Worm (Caenorhabditis elegans) whole organism, L3 larva: Measurements from ENCODE around the gene K10H10.9.

Experiments used
- R02D3.7 ChIP-seq: fragments of 150-350 bp; optimal IDR thresholded peaks from 2 replicates; lab custom pipeline; 2014; ENCODE audit warnings: missing biosample characterization, missing genetic modification characterization
- ZK546.5 ChIP-seq: sonication (generic microtip); optimal IDR thresholded peaks from 2 replicates; lab custom pipeline; 2017; ENCODE audit warnings: missing biosample characterization, missing genetic modification characterization
- aly-2 ChIP-seq: fragments of 150-350 bp; optimal IDR thresholded peaks from 2 replicates; lab custom pipeline; 2014; ENCODE audit warnings: missing biosample characterization, missing genetic modification characterization
- ama-1 ChIP-seq: fragments of 150-350 bp; optimal IDR thresholded peaks from 2 replicates; lab custom pipeline; 2018
- ceh-16 ChIP-seq: sonication (generic microtip); optimal IDR thresholded peaks from 2 replicates; lab custom pipeline; 2017; ENCODE audit warnings: missing biosample characterization, missing genetic modification characterization
- ceh-28 ChIP-seq: fragments of 150-350 bp; optimal IDR thresholded peaks from 2 replicates; lab custom pipeline; 2014; ENCODE audit warnings: missing biosample characterization, missing genetic modification reagents, missing genetic modification characterization
- ceh-82 ChIP-seq: fragments of 150-350 bp; optimal IDR thresholded peaks from 2 replicates; lab custom pipeline; 2014; ENCODE audit warnings: missing biosample characterization, missing genetic modification characterization
- ceh-9 ChIP-seq: sonication (generic microtip); optimal IDR thresholded peaks from 2 replicates; lab custom pipeline; 2018; ENCODE audit warnings: missing biosample characterization, missing genetic modification characterization
- daf-12 ChIP-seq: fragments of 150-350 bp; optimal IDR thresholded peaks from 2 replicates; lab custom pipeline; 2014; ENCODE audit warnings: missing biosample characterization, missing genetic modification reagents, missing genetic modification characterization
- egl-27 ChIP-seq: sonication (generic microtip); optimal IDR thresholded peaks from 4 replicates; lab custom pipeline; 2017; ENCODE audit warnings: missing biosample characterization, missing genetic modification reagents, missing genetic modification characterization
- egl-5 ChIP-seq: fragments of 150-350 bp; optimal IDR thresholded peaks from 2 replicates; lab custom pipeline; 2017; ENCODE audit warnings: missing biosample characterization, missing genetic modification reagents, missing genetic modification characterization, inconsistent platforms
- elt-1 ChIP-seq: fragments of 150-350 bp; optimal IDR thresholded peaks from 2 replicates; lab custom pipeline; 2014; ENCODE audit warnings: missing biosample characterization, missing genetic modification characterization
- elt-2 ChIP-seq: sonication (generic microtip); optimal IDR thresholded peaks from 2 replicates; lab custom pipeline; 2016; ENCODE audit warnings: missing genetic modification reagents, mild to moderate bottlenecking, missing genetic modification characterization, missing compliant biosample characterization
- elt-3 ChIP-seq, 3 experiments: fragments of 150-350 bp in 1 of 3; sonication (generic microtip) in 2 of 3; optimal IDR thresholded peaks; 2 replicates in 2 of 3; 4 replicates in 1 of 3; lab custom pipeline; 2014 to 2017; ENCODE audit warnings: missing biosample characterization in 3 of 3, missing genetic modification characterization in 3 of 3
- eor-1 ChIP-seq, 2 experiments: fragments of 150-350 bp; optimal IDR thresholded peaks; 2 replicates each; lab custom pipeline; 2014 to 2018; ENCODE audit warnings: missing biosample characterization in 2 of 2, missing genetic modification characterization in 2 of 2
- fkh-10 ChIP-seq: sonication (generic microtip); optimal IDR thresholded peaks from 2 replicates; lab custom pipeline; 2017; ENCODE audit warnings: missing biosample characterization, missing genetic modification reagents, missing genetic modification characterization
- fkh-2 ChIP-seq: fragments of 150-350 bp; optimal IDR thresholded peaks from 2 replicates; lab custom pipeline; 2014; ENCODE audit warnings: missing biosample characterization, missing genetic modification reagents, missing genetic modification characterization
- fos-1 ChIP-seq: fragments of 150-350 bp; optimal IDR thresholded peaks from 2 replicates; lab custom pipeline; 2014; ENCODE audit warnings: missing biosample characterization, missing genetic modification characterization
- hmg-11 ChIP-seq: sonication (generic microtip); optimal IDR thresholded peaks from 2 replicates; lab custom pipeline; 2016; ENCODE audit warnings: missing genetic modification characterization, missing compliant biosample characterization
- jun-1 ChIP-seq: fragments of 150-350 bp; optimal IDR thresholded peaks from 2 replicates; lab custom pipeline; 2014; ENCODE audit warnings: missing biosample characterization, missing genetic modification reagents, missing genetic modification characterization
- lin-15B ChIP-seq: fragments of 150-350 bp; optimal IDR thresholded peaks from 2 replicates; lab custom pipeline; 2014; ENCODE audit warnings: missing biosample characterization, missing genetic modification characterization
- lin-39 ChIP-seq: fragments of 150-350 bp; optimal IDR thresholded peaks from 2 replicates; lab custom pipeline; 2018; ENCODE audit warnings: missing biosample characterization, missing genetic modification reagents, missing genetic modification characterization
- lsy-12 ChIP-seq: sonication (generic microtip); optimal IDR thresholded peaks from 2 replicates; lab custom pipeline; 2016; ENCODE audit warnings: mild to moderate bottlenecking, missing genetic modification characterization, missing compliant biosample characterization
- mdl-1 ChIP-seq: fragments of 150-350 bp; optimal IDR thresholded peaks from 2 replicates; lab custom pipeline; 2014; ENCODE audit warnings: missing biosample characterization, missing genetic modification characterization
- mml-1 ChIP-seq: fragments of 150-350 bp; sonication (generic microtip); optimal IDR thresholded peaks from 3 replicates; lab custom pipeline; 2014; ENCODE audit warnings: missing biosample characterization, missing genetic modification characterization
- nfya-1 ChIP-seq: sonication (generic microtip); optimal IDR thresholded peaks from 2 replicates; lab custom pipeline; 2017; ENCODE audit warnings: missing genetic modification characterization, mild to moderate bottlenecking, missing compliant biosample characterization, antibody characterized with exemption, moderate library complexity; ENCODE audit not compliant: insufficient read depth
- nhr-11 ChIP-seq: fragments of 150-350 bp; optimal IDR thresholded peaks from 2 replicates; lab custom pipeline; 2014; ENCODE audit warnings: missing biosample characterization, missing genetic modification characterization
- nhr-12 ChIP-seq: fragments of 150-350 bp; optimal IDR thresholded peaks from 2 replicates; lab custom pipeline; 2014; ENCODE audit warnings: missing biosample characterization, missing genetic modification characterization
- nhr-23 ChIP-seq: fragments of 150-350 bp; optimal IDR thresholded peaks from 2 replicates; lab custom pipeline; 2014; ENCODE audit warnings: missing biosample characterization, missing genetic modification reagents, missing genetic modification characterization
- nhr-237 ChIP-seq: fragments of 150-350 bp; optimal IDR thresholded peaks from 2 replicates; lab custom pipeline; 2014; ENCODE audit warnings: missing biosample characterization, missing genetic modification characterization
- nhr-25 ChIP-seq: sonication (generic microtip); optimal IDR thresholded peaks from 2 replicates; lab custom pipeline; 2017; ENCODE audit warnings: missing biosample characterization, missing genetic modification characterization
- nhr-28 ChIP-seq: fragments of 150-350 bp; optimal IDR thresholded peaks from 2 replicates; lab custom pipeline; 2014; ENCODE audit warnings: missing biosample characterization, missing genetic modification characterization
- nhr-43 ChIP-seq: sonication (generic microtip); optimal IDR thresholded peaks from 2 replicates; lab custom pipeline; 2016; ENCODE audit warnings: mild to moderate bottlenecking, missing genetic modification characterization, missing compliant biosample characterization; ENCODE audit not compliant: poor library complexity, severe bottlenecking
- nhr-67 ChIP-seq: fragments of 150-350 bp; optimal IDR thresholded peaks from 2 replicates; lab custom pipeline; 2014; ENCODE audit warnings: missing biosample characterization, missing genetic modification characterization
- nhr-76 ChIP-seq: fragments of 150-350 bp; sonication (generic microtip); optimal IDR thresholded peaks from 5 replicates; lab custom pipeline; 2014; ENCODE audit warnings: missing biosample characterization, missing genetic modification characterization
- nhr-77 ChIP-seq: fragments of 150-350 bp; optimal IDR thresholded peaks from 2 replicates; lab custom pipeline; 2014; ENCODE audit warnings: missing biosample characterization, missing genetic modification characterization
- pha-4 ChIP-seq: fragments of 150-350 bp; optimal IDR thresholded peaks from 2 replicates; lab custom pipeline; 2014; ENCODE audit warnings: missing biosample characterization, missing genetic modification reagents, missing genetic modification characterization
- pqm-1 ChIP-seq: fragments of 150-350 bp; optimal IDR thresholded peaks from 2 replicates; lab custom pipeline; 2017; ENCODE audit warnings: missing biosample characterization, missing genetic modification characterization, inconsistent platforms
- sea-2 ChIP-seq: fragments of 150-350 bp; sonication (generic microtip); optimal IDR thresholded peaks from 4 replicates; lab custom pipeline; 2014; ENCODE audit warnings: missing biosample characterization, missing genetic modification reagents, missing genetic modification characterization
- skn-1 ChIP-seq: fragments of 150-350 bp; optimal IDR thresholded peaks from 2 replicates; lab custom pipeline; 2014; ENCODE audit warnings: missing biosample characterization, missing genetic modification characterization
- snpc-4 ChIP-seq: fragments of 150-350 bp; optimal IDR thresholded peaks from 2 replicates; lab custom pipeline; 2014; ENCODE audit warnings: missing biosample characterization, missing genetic modification characterization
- tbx-2 ChIP-seq: sonication (generic microtip); optimal IDR thresholded peaks from 2 replicates; lab custom pipeline; 2016; ENCODE audit warnings: mild to moderate bottlenecking, missing genetic modification characterization, missing compliant biosample characterization
- unc-39 ChIP-seq: sonication (generic microtip); optimal IDR thresholded peaks from 4 replicates; lab custom pipeline; 2017; ENCODE audit warnings: missing biosample characterization, missing genetic modification characterization
- unc-62 ChIP-seq: fragments of 150-350 bp; sonication (generic microtip); optimal IDR thresholded peaks from 4 replicates; lab custom pipeline; 2014; ENCODE audit warnings: missing biosample characterization, missing genetic modification reagents, missing genetic modification characterization
- zag-1 ChIP-seq: fragments of 150-350 bp; optimal IDR thresholded peaks from 2 replicates; lab custom pipeline; 2014; ENCODE audit warnings: missing biosample characterization, missing genetic modification characterization
- ztf-11 ChIP-seq: fragments of 150-350 bp; optimal IDR thresholded peaks from 2 replicates; lab custom pipeline; 2014; ENCODE audit warnings: missing biosample characterization, missing genetic modification characterization
- ztf-4 ChIP-seq: fragments of 150-350 bp; optimal IDR thresholded peaks from 2 replicates; lab custom pipeline; 2014; ENCODE audit warnings: missing biosample characterization, missing genetic modification characterization

K10H10.9 gene

ce11 chrII:14489407-14489806, 25.5 kb downstream of the K10H10.9 start, which contains the start of gene vnut-1 (continued):
- TF ChIP-seq fos-1 (tag; lab: Kevin White, UChicago) (no peak), ceh-9 (tag; lab: Kevin White, UChicago) (no peak), aly-2 (tag; lab: Kevin White, UChicago) (no peak)

- TF ChIP-seq egl-27 (no peak), nfya-1 (tag; lab: Kevin White, UChicago) (peak; percentile 52), mdl-1 (tag; lab: Kevin White, UChicago) (no peak), ZK546.5 (tag; lab: Kevin White, UChicago) (no peak), elt-1 (tag; lab: Kevin White, UChicago) (no peak), R02D3.7 (tag; lab: Kevin White, UChicago) (no peak), skn-1 (tag; lab: Kevin White, UChicago) (peak; percentile 77), ztf-4 (tag; lab: Kevin White, UChicago) (no peak), nhr-28 (tag; lab: Kevin White, UChicago) (no peak), eor-1 (tag; optimal IDR thresholded peaks at IDR 0.05; lab: Kevin White, UChicago) (no peak), fkh-10 (GFP tag; lab: Kevin White, UChicago) (no peak), ceh-28 (tag; lab: Kevin White, UChicago) (no peak), ceh-9 (tag; lab: Kevin White, UChicago) (no peak), unc-39 (tag; lab: Kevin White, UChicago) (no peak), fkh-2 (no peak), nhr-43 (tag; lab: Kevin White, UChicago) (peak; percentile 27), sea-2 (GFP tag; lab: Kevin White, UChicago) (no peak), nhr-11 (tag; lab: Kevin White, UChicago) (no peak), mml-1 (no peak), elt-2 (tag; lab: Kevin White, UChicago) (peak; percentile 13), ceh-82 (no peak), ceh-16 (tag; lab: Kevin White, UChicago) (no peak), unc-62 (GFP tag; lab: Kevin White, UChicago) (no peak), nhr-237 (tag; lab: Kevin White, UChicago) (no peak), lsy-12 (peak; percentile 15), aly-2 (tag; lab: Kevin White, UChicago) (no peak), jun-1 (tag; lab: Kevin White, UChicago) (no peak), nhr-67 (tag; lab: Kevin White, UChicago) (no peak), nhr-12 (tag; lab: Kevin White, UChicago) (no peak), egl-5 (tag; lab: Kevin White, UChicago) (no peak), nhr-76 (tag; lab: Kevin White, UChicago) (no peak), daf-12 (tag; lab: Kevin White, UChicago) (no peak), tbx-2 (tag; lab: Kevin White, UChicago) (peak; percentile 37), nhr-77 (tag; lab: Kevin White, UChicago) (peak; percentile 28), nhr-23 (tag; lab: Kevin White, UChicago) (peak; percentile 29), ztf-11 (no peak), zag-1 (tag; lab: Kevin White, UChicago) (no peak), elt-3 (tag; optimal IDR thresholded peaks at IDR 0.05; lab: Kevin White, UChicago) (no peak), lin-39 (tag; lab: Kevin White, UChicago) (peak; percentile 1), pqm-1 (tag; lab: Kevin White, UChicago) (no peak), pha-4 (peak; percentile 48), fos-1 (tag; lab: Kevin White, UChicago) (no peak), hmg-11 (tag; lab: Kevin White, UChicago) (peak; percentile 39), ama-1 (lab: Kevin White, UChicago) (no peak), nhr-25 (tag; lab: Kevin White, UChicago) (peak; percentile 48), snpc-4 (tag; lab: Kevin White, UChicago) (peak; percentile 74), lin-15B (peak; percentile 55)
These were observed 26.3 kb downstream of the K10H10.9 start, which contains the start of gene usp-14 for ce11 chrII:14488661-14489060. Gene usp-14, minus strand, starts transcription at chrII:14488688.
